Worm (Caenorhabditis elegans) whole organism, midembryonic: Measurements from ENCODE around the gene F23H12.3.
"Not testable (repeated sequence)": the region's sequence is repeated elsewhere in the genome, so short reads cannot be mapped to it uniquely, and the experiment has no call there.

Source experiments
- T22C8.4 ChIP-seq: fragments of 200-800 bp; sonication (Bioruptor generic); IDR thresholded peaks from 2 replicates; pipeline ENCODE4 v1.3.6; 2022; ENCODE audit warnings: missing genetic modification characterization, missing compliant biosample characterization
- cog-1 ChIP-seq: sonication (generic microtip); optimal IDR thresholded peaks from 2 replicates; lab custom pipeline; 2016; ENCODE audit warnings: missing genetic modification characterization, missing compliant biosample characterization
- flt-1 ChIP-seq: fragments of 200-800 bp; sonication (Bioruptor generic); IDR thresholded peaks from 2 replicates; pipeline ENCODE4 v1.3.6; 2022; ENCODE audit warnings: missing genetic modification characterization, missing compliant biosample characterization
- klf-2 ChIP-seq: fragments of 200-800 bp; sonication (Bioruptor generic); conservative IDR thresholded peaks from 2 replicates; pipeline ENCODE4 v1.3.6; 2022; ENCODE audit warnings: missing genetic modification reagents, missing genetic modification characterization, missing compliant biosample characterization
- med-1 ChIP-seq: sonication (generic microtip); optimal IDR thresholded peaks from 2 replicates; lab custom pipeline; 2017; ENCODE audit warnings: missing genetic modification characterization, mild to moderate bottlenecking, missing compliant biosample characterization, antibody characterized with exemption, missing genetic modification reagents; ENCODE audit not compliant: insufficient read depth
- ref-1 ChIP-seq: fragments of 200-800 bp; sonication (Bioruptor generic); conservative IDR thresholded peaks from 2 replicates; pipeline ENCODE4 v1.3.6; 2022; ENCODE audit warnings: missing genetic modification reagents, missing genetic modification characterization, missing compliant biosample characterization
- tab-1 ChIP-seq: fragments of 200-800 bp; sonication (Bioruptor generic); IDR thresholded peaks from 2 replicates; pipeline ENCODE4 v1.3.6; 2022; ENCODE audit warnings: missing genetic modification characterization, missing compliant biosample characterization
- ztf-23 ChIP-seq: fragments of 200-800 bp; sonication (Bioruptor generic); IDR thresholded peaks from 2 replicates; pipeline ENCODE4 v1.3.6; 2022; ENCODE audit warnings: missing genetic modification reagents, missing genetic modification characterization, missing compliant biosample characterization
- ztf-29 ChIP-seq: fragments of 200-800 bp; sonication (Bioruptor generic); IDR thresholded peaks from 2 replicates; pipeline ENCODE4 v1.3.6; 2022; ENCODE audit warnings: missing genetic modification reagents, missing genetic modification characterization, missing compliant biosample characterization

DNA sequence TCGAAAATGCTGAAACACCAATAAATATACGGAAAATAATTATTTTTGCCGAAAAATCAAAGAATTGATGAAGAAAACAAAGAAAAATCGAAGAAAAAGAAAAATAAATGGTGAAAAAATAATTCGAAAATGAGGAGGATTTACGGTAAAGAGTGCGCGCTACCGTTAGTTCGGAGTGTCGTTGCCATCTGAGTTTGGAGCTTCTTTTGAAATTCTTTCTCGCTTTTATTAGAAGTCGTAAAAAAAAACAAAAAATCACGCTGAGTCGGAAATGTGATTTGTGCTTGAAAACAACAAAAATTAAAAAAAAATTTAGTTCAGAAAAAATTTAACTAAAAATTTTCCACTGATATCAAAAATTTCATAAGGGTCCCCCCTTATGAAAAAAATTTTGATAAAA is 29.3 kb downstream of the F23H12.3 start, which contains the start of gene F23H12.10:
- TF ChIP-seq T22C8.4 (GFP tag; lab: Robert Waterston, UW); ztf-29; flt-1 (GFP tag; lab: Robert Waterston, UW); med-1; cog-1; klf-2; ztf-23 (GFP tag; lab: Robert Waterston, UW); tab-1; ref-1 (GFP tag; lab: Robert Waterston, UW): not testable (repeated sequence)
